Fruit fly (Drosophila melanogaster) whole organism, prepupa: ENCODE data around the gene CG12025.

Experiments
- Blimp-1 ChIP-seq: fragments of 200-800 bp; sonication (Bioruptor generic); optimal IDR thresholded peaks from 3 replicates; lab custom pipeline; 2017; ENCODE audit warnings: missing biosample characterization, missing genetic modification characterization, mild to moderate bottlenecking, moderate library complexity, missing genetic modification reagents
- CG15336 ChIP-seq: fragments of 200-800 bp; sonication (Bioruptor generic); IDR thresholded peaks from 2 replicates; pipeline ENCODE4 v1.3.6; 2022; ENCODE audit warnings: missing biosample characterization, missing genetic modification characterization
- CG1621 ChIP-seq: fragments of 200-800 bp; sonication (Bioruptor generic); optimal IDR thresholded peaks from 3 replicates; lab custom pipeline; 2018; ENCODE audit warnings: missing biosample characterization, mild to moderate bottlenecking, missing genetic modification characterization
- CG3032 ChIP-seq: fragments of 200-800 bp; optimal IDR thresholded peaks from 2 replicates; lab custom pipeline; 2019; ENCODE audit warnings: missing biosample characterization, mild to moderate bottlenecking, missing genetic modification characterization, moderate library complexity
- CG32006 ChIP-seq: fragments of 200-800 bp; sonication (Bioruptor generic); optimal IDR thresholded peaks from 3 replicates; lab custom pipeline; 2017; ENCODE audit warnings: missing biosample characterization, mild to moderate bottlenecking, missing genetic modification characterization
- CG34406 ChIP-seq: fragments of 200-800 bp; sonication (Bioruptor generic); optimal IDR thresholded peaks from 3 replicates; lab custom pipeline; 2016; ENCODE audit warnings: missing biosample characterization, missing genetic modification characterization
- CG6163 ChIP-seq: fragments of 200-800 bp; sonication (Bioruptor generic); IDR thresholded peaks from 3 replicates; pipeline ENCODE4 v1.3.6; 2022; ENCODE audit warnings: missing biosample characterization, missing genetic modification characterization
- CG6276 ChIP-seq: fragments of 200-800 bp; sonication (Bioruptor generic); optimal IDR thresholded peaks from 2 replicates; lab custom pipeline; 2017; ENCODE audit warnings: missing biosample characterization, mild to moderate bottlenecking, missing genetic modification characterization
- CG6808 ChIP-seq: fragments of 200-800 bp; sonication (Bioruptor generic); optimal IDR thresholded peaks from 3 replicates; lab custom pipeline; 2017; ENCODE audit warnings: missing biosample characterization, missing genetic modification characterization, mild to moderate bottlenecking, moderate library complexity, missing genetic modification reagents
- CG6854 ChIP-seq: fragments of 200-800 bp; sonication (Bioruptor generic); optimal IDR thresholded peaks from 2 replicates; lab custom pipeline; 2017; ENCODE audit warnings: missing biosample characterization, mild to moderate bottlenecking, missing genetic modification characterization
- CG8119 ChIP-seq: fragments of 200-800 bp; sonication (Bioruptor generic); IDR thresholded peaks from 3 replicates; pipeline ENCODE4 v1.3.6; 2022; ENCODE audit warnings: missing biosample characterization, missing genetic modification characterization
- CG8319 ChIP-seq: fragments of 200-800 bp; sonication (Bioruptor generic); optimal IDR thresholded peaks from 3 replicates; lab custom pipeline; 2016; ENCODE audit warnings: missing biosample characterization, missing genetic modification characterization
- Eip75B ChIP-seq: fragments of 200-800 bp; sonication (Bioruptor generic); optimal IDR thresholded peaks from 3 replicates; lab custom pipeline; 2016; ENCODE audit warnings: missing biosample characterization, missing genetic modification characterization
- Eip78C ChIP-seq: fragments of 200-800 bp; sonication (Bioruptor generic); peaks from one replicate; lab custom pipeline; 2016; ENCODE audit warnings: missing biosample characterization, missing genetic modification characterization
- Eip93F ChIP-seq: fragments of 200-800 bp; sonication (Bioruptor generic); optimal IDR thresholded peaks from 2 replicates; lab custom pipeline; 2016; ENCODE audit warnings: missing biosample characterization, mild to moderate bottlenecking, missing genetic modification characterization
- Ets96B ChIP-seq: fragments of 200-800 bp; optimal IDR thresholded peaks from 2 replicates; lab custom pipeline; 2019; ENCODE audit warnings: missing biosample characterization, mild to moderate bottlenecking, missing genetic modification characterization, moderate library complexity
- Hr39 ChIP-seq: fragments of 200-800 bp; sonication (Bioruptor generic); optimal IDR thresholded peaks from 2 replicates; lab custom pipeline; 2016; ENCODE audit warnings: missing biosample characterization, missing genetic modification characterization
- Lpt ChIP-seq: fragments of 200-800 bp; sonication (Bioruptor generic); optimal IDR thresholded peaks from 3 replicates; lab custom pipeline; 2016; ENCODE audit warnings: missing biosample characterization, missing genetic modification characterization
- OdsH ChIP-seq: fragments of 200-800 bp; sonication (Bioruptor generic); optimal IDR thresholded peaks from 3 replicates; lab custom pipeline; 2016; ENCODE audit warnings: missing biosample characterization, missing genetic modification characterization
- Smox ChIP-seq: fragments of 200-800 bp; sonication (Bioruptor generic); optimal IDR thresholded peaks from 3 replicates; lab custom pipeline; 2016; ENCODE audit warnings: missing biosample characterization, missing genetic modification characterization
- Sox102F ChIP-seq: fragments of 200-800 bp; sonication (Bioruptor generic); optimal IDR thresholded peaks from 2 replicates; lab custom pipeline; 2016; ENCODE audit warnings: missing biosample characterization, mild to moderate bottlenecking, missing genetic modification characterization
- Sox15 ChIP-seq: fragments of 200-800 bp; sonication (Bioruptor generic); optimal IDR thresholded peaks from 3 replicates; lab custom pipeline; 2016; ENCODE audit warnings: missing biosample characterization, missing genetic modification characterization
- achi ChIP-seq: fragments of 200-800 bp; sonication (Bioruptor generic); optimal IDR thresholded peaks from 3 replicates; lab custom pipeline; 2016; ENCODE audit warnings: missing biosample characterization, missing genetic modification characterization
- acj6 ChIP-seq: fragments of 200-800 bp; sonication (Bioruptor generic); optimal IDR thresholded peaks from 3 replicates; lab custom pipeline; 2016; ENCODE audit warnings: missing biosample characterization, missing genetic modification characterization
- dsx ChIP-seq: fragments of 200-800 bp; optimal IDR thresholded peaks from 3 replicates; lab custom pipeline; 2019; ENCODE audit warnings: missing biosample characterization, mild to moderate bottlenecking, missing genetic modification characterization, moderate library complexity; ENCODE audit not compliant: poor library complexity, severe bottlenecking
- eg ChIP-seq: fragments of 200-800 bp; sonication (Bioruptor generic); IDR thresholded peaks from 3 replicates; pipeline ENCODE4 v1.3.6; 2022; ENCODE audit warnings: missing biosample characterization, missing genetic modification characterization
- esn ChIP-seq: fragments of 200-800 bp; sonication (Bioruptor generic); optimal IDR thresholded peaks from 2 replicates; lab custom pipeline; 2016; ENCODE audit warnings: missing biosample characterization, mild to moderate bottlenecking, missing genetic modification characterization, moderate library complexity
- fd59A ChIP-seq: fragments of 200-800 bp; sonication (Bioruptor generic); optimal IDR thresholded peaks from 2 replicates; lab custom pipeline; 2017; ENCODE audit warnings: missing biosample characterization, mild to moderate bottlenecking, missing genetic modification characterization, missing genetic modification reagents
- fd85E ChIP-seq: fragments of 200-800 bp; sonication (Bioruptor generic); optimal IDR thresholded peaks from 3 replicates; lab custom pipeline; 2016; ENCODE audit warnings: missing biosample characterization, missing genetic modification characterization
- fkh ChIP-seq: fragments of 200-800 bp; sonication (Bioruptor generic); optimal IDR thresholded peaks from 3 replicates; lab custom pipeline; 2017; ENCODE audit warnings: missing biosample characterization, mild to moderate bottlenecking, missing genetic modification characterization, moderate library complexity
- lz ChIP-seq: fragments of 200-800 bp; sonication (Bioruptor generic); optimal IDR thresholded peaks from 3 replicates; lab custom pipeline; 2016; ENCODE audit warnings: missing biosample characterization, missing genetic modification characterization
- salr ChIP-seq, 2 experiments: fragments of 200-800 bp; sonication (Bioruptor generic); optimal IDR thresholded peaks; 3 replicates each; lab custom pipeline; 2016 to 2018; ENCODE audit warnings: missing biosample characterization in 2 of 2, missing genetic modification characterization in 2 of 2, mild to moderate bottlenecking in 1 of 2
- ss ChIP-seq, 2 experiments: fragments of 200-800 bp; sonication (Bioruptor generic); optimal IDR thresholded peaks; 2 replicates in 1 of 2; 3 replicates in 1 of 2; lab custom pipeline; 2017 to 2018; ENCODE audit warnings: mild to moderate bottlenecking in 2 of 2, missing biosample characterization in 2 of 2, missing genetic modification characterization in 2 of 2, moderate library complexity in 1 of 2
- svp ChIP-seq: fragments of 200-800 bp; sonication (Bioruptor generic); peaks from one replicate; lab custom pipeline; 2016; ENCODE audit warnings: missing biosample characterization, missing genetic modification characterization
- vri ChIP-seq: fragments of 200-800 bp; sonication (Bioruptor generic); optimal IDR thresholded peaks from 3 replicates; lab custom pipeline; 2016; ENCODE audit warnings: missing biosample characterization, mild to moderate bottlenecking, missing genetic modification characterization

The CG12025 gene

DNA sequence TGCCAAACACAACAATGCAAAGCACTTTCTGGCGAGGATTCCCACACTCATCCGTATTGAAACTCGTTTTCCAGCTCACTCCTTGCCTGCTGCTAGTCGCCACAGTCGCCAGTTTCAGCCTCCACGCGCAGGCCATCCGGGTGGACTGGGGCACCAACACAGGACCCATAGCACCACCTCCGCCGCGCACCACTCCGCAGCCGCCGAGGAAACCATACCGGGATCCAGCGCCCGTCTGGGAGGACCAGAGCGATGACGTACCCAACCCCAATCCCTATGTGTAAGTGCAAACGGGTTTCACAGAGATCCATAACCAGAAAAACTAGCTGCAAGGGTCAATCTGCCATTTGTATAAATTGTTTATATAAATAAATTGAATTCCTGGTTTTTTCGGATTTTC lies 44.1 kb upstream of the CG12025 start:
- TF ChIP-seq CG1621 (tag; lab: Kevin White, UChicago): peak; percentile 87
- no peak for TF ChIP-seq fd85E
- TF ChIP-seq Smox: no peak
- TF ChIP-seq acj6 (GFP tag; lab: Kevin White, UChicago): no peak
- TF ChIP-seq ss (GFP tag; optimal IDR thresholded peaks at IDR 0.05; lab: Kevin White, UChicago): peak; percentile 26 to 54
- TF ChIP-seq eg (GFP tag; lab: Robert Waterston, UW): 0 out of 3 replicates have a peak, but pooled peaks have one; percentile 21
- TF ChIP-seq Eip75B (GFP tag; lab: Kevin White, UChicago): no peak
- peak; percentile 9 for TF ChIP-seq dsx
- no peak for TF ChIP-seq Ets96B (tag; lab: Kevin White, UChicago)
- TF ChIP-seq CG34406 (GFP tag; lab: Kevin White, UChicago): no peak

DNA sequence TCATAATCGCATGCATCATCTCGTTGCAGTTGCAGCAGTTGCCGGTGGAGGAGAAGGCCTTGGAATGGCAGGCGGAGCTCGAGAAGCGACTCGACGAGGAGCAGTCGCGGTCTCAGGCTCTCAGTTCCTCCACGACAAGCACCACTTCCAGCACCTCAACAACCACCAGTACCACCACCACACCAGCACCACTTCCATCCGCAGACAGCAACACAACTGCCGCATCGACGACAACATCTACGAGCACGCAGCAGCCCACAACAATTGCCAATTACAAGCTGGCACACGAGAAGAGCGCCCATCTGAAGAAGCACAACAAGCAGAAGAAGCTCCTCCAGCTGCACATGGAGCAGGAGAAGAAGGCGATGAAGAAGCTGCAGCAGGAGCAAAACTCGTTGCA lies 42.9 kb upstream of the CG12025 start:
- TF ChIP-seq salr (GFP tag; optimal IDR thresholded peaks at IDR 0.05; lab: Kevin White, UChicago) (peak in 1 of 2 experiments; percentile 5), CG6808 (GFP tag; lab: Kevin White, UChicago) (peak; percentile 21), CG6854 (GFP tag; lab: Kevin White, UChicago) (peak; percentile 59), ss (GFP tag; optimal IDR thresholded peaks at IDR 0.05; lab: Kevin White, UChicago) (peak in 1 of 2 experiments; percentile 70), fd59A (GFP tag; lab: Kevin White, UChicago) (no peak)

DNA sequence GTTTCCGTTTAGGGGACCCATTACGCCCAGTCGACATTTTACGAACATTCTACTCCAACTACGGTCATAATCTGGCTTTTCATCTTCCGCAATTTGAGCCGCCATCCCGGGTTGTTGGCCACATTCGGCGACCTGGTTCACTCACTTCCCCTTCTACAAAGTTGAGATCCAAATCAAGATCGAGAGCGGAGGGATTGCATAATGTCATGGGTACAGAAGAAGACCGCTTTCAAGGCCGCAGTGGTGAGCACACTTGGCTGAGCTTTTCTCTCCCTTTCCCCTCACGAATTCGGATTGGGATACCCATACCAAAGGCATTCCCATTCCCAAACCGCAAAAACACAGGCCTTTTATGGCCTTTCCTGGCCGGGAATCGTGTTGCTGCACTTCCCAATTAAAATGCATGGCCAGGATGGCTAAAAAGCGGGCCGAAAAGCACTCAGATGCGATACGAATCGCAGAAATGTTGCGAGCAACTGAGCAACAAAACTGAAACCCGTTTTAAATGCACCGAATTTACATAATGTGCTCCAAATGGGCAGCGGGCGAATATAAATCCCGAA lies 37.3 kb upstream of the CG12025 start:
- TF ChIP-seq Sox15 (GFP tag; lab: Kevin White, UChicago) (no peak), Eip93F (GFP tag; lab: Kevin White, UChicago) (no peak), Lpt (GFP tag; lab: Kevin White, UChicago) (no peak), CG6808 (GFP tag; lab: Kevin White, UChicago) (no peak), CG8119 (no peak), fkh (GFP tag; lab: Kevin White, UChicago) (no peak), dsx (peak; percentile 6), CG34406 (GFP tag; lab: Kevin White, UChicago) (no peak), Hr39 (GFP tag; lab: Kevin White, UChicago) (peak; percentile 10), fd59A (GFP tag; lab: Kevin White, UChicago) (no peak), CG8319 (no peak), CG6276 (GFP tag; lab: Kevin White, UChicago) (no peak), CG6163 (peak; percentile 54; the same call in 2 of the 3 replicates), CG1621 (tag; lab: Kevin White, UChicago) (peak; percentile 22), CG6854 (GFP tag; lab: Kevin White, UChicago) (peak; percentile 67), Eip78C (GFP tag; lab: Kevin White, UChicago) (peak; percentile 52), lz (GFP tag; lab: Kevin White, UChicago) (no peak), vri (GFP tag; lab: Kevin White, UChicago) (peak; percentile 93), Sox102F (GFP tag; lab: Kevin White, UChicago) (no peak), ss (GFP tag; optimal IDR thresholded peaks at IDR 0.05; lab: Kevin White, UChicago) (peak in 1 of 2 experiments; percentile 20), svp (GFP tag; lab: Kevin White, UChicago) (no peak), Blimp-1 (peak; percentile 58), Eip75B (GFP tag; lab: Kevin White, UChicago) (peak; percentile 32), CG3032 (tag; lab: Kevin White, UChicago) (no peak), esn (no peak), CG15336 (no peak), achi (GFP tag; lab: Kevin White, UChicago) (no peak), CG32006 (GFP tag; lab: Kevin White, UChicago) (no peak), OdsH (GFP tag; lab: Kevin White, UChicago) (no peak)
